Worm (Caenorhabditis elegans): ENCODE data around the gene srh-75.
A peak's percentile ranks its signal among the peaks of the same experiment; 100 is the strongest.

The srh-75 gene

DNA sequence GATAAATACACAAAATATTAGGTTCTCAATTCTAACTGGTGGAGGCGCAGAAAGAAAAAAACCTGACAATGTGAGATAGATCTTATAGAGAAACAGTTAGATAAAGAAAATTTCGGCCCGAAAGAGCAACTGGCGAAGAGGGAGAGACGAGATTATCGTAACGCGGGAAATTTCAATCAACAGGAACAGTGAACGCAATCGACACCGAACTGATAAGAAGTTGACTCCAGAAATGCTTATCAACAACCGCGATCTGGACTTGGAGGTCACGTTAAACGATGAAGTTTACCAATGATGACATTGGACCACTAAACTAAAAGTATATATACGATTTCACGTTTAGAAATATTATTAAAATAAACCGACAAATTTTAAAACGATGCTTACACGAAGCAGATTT is 19.5 kb upstream of the srh-75 start (continued):
- TF ChIP-seq cebp-2 (GFP tag; IDR thresholded peaks at IDR 0.05) (peak; percentile 92), rec-8 (tag; optimal IDR thresholded peaks at IDR 0.05) (peak in 1 of 2 experiments; percentile 2), attf-5 (GFP tag; optimal IDR thresholded peaks at IDR 0.05) (no peak), unc-130 (GFP tag; optimal IDR thresholded peaks at IDR 0.05) (peak; percentile 64), dpl-1 (GFP tag; optimal IDR thresholded peaks at IDR 0.05) (no peak), hlh-26 (GFP tag; conservative IDR thresholded peaks at IDR 0.05) (no peak), cebp-1 (GFP tag; IDR thresholded peaks at IDR 0.05) (no peak), cebp-1 (tag; optimal IDR thresholded peaks at IDR 0.05) (peak; percentile 40), lir-1 (GFP tag; conservative IDR thresholded peaks at IDR 0.05) (no peak), chd-7 (tag; optimal IDR thresholded peaks at IDR 0.05) (peak; percentile 66), ztf-18 (tag; optimal IDR thresholded peaks at IDR 0.05) (no peak), nhr-179 (tag; optimal IDR thresholded peaks at IDR 0.05) (peak; percentile 2), nhr-120 (GFP tag; IDR thresholded peaks at IDR 0.05) (0 out of 2 replicates have a peak, but pooled peaks have one; percentile 32), B0261.1 (tag; optimal IDR thresholded peaks at IDR 0.05) (no peak), xnd-1 (tag; optimal IDR thresholded peaks at IDR 0.05) (peak; percentile 9), bed-1 (GFP tag; IDR thresholded peaks at IDR 0.05) (0 out of 2 replicates have a peak, but pooled peaks have one; percentile 74), snpc-1.1 (tag; optimal IDR thresholded peaks at IDR 0.05; ENCODE audit: insufficient read depth) (no peak), sdz-38 (tag; optimal IDR thresholded peaks at IDR 0.05) (no peak), ztf-26 (tag; optimal IDR thresholded peaks at IDR 0.05) (no peak), snpc-4 (GFP tag; optimal IDR thresholded peaks at IDR 0.05) (peak; percentile 28), snpc-4 (tag; optimal IDR thresholded peaks at IDR 0.05) (peak in 3 of 4 experiments; percentile 50 to 52 (median 50)), somi-1 (GFP tag; optimal IDR thresholded peaks at IDR 0.05) (peak; percentile 12), ceh-100 (GFP tag; IDR thresholded peaks at IDR 0.05) (peak; percentile 71), F33H1.4 (GFP tag; IDR thresholded peaks at IDR 0.05) (peak; percentile 24), fkh-3 (tag; optimal IDR thresholded peaks at IDR 0.05) (no peak), attf-3 (GFP tag; conservative IDR thresholded peaks at IDR 0.05) (no peak), repo-1 (tag; optimal IDR thresholded peaks at IDR 0.05) (peak; percentile 64), dox-1 (GFP tag; IDR thresholded peaks at IDR 0.05) (peak; percentile 65), F55B11.4 (tag; optimal IDR thresholded peaks at IDR 0.05; ENCODE audit: borderline replicate concordance, insufficient read depth) (no peak), lsy-27 (tag; optimal IDR thresholded peaks at IDR 0.05; ENCODE audit: borderline replicate concordance, insufficient read depth) (no peak), lin-26 (GFP tag; IDR thresholded peaks at IDR 0.05) (peak; percentile 73; the same call in 1 of the 2 replicates), ekl-4 (GFP tag; IDR thresholded peaks at IDR 0.05) (peak; percentile 95), F52B5.7 (tag; optimal IDR thresholded peaks at IDR 0.05) (peak; percentile 88), atf-7 (tag; optimal IDR thresholded peaks at IDR 0.05) (peak; percentile 70), efl-1 (GFP tag; optimal IDR thresholded peaks at IDR 0.05) (no peak), die-1 (tag; optimal IDR thresholded peaks at IDR 0.05) (peak; percentile 67), gei-17 (GFP tag; optimal IDR thresholded peaks at IDR 0.05) (no peak), nhr-27 (tag; optimal IDR thresholded peaks at IDR 0.05) (no peak), F49E8.2 (tag; optimal IDR thresholded peaks at IDR 0.05; ENCODE audit: insufficient read depth) (peak; percentile 96), ztf-3 (GFP tag; optimal IDR thresholded peaks at IDR 0.05) (no peak), mes-4 (tag; optimal IDR thresholded peaks at IDR 0.05) (no peak), C17E4.6 (GFP tag; IDR thresholded peaks at IDR 0.05) (peak; percentile 57), rpc-1 (optimal IDR thresholded peaks at IDR 0.05) (no peak), rpc-1 (tag; optimal IDR thresholded peaks at IDR 0.05) (no peak), aptf-3 (GFP tag; IDR thresholded peaks at IDR 0.05) (peak; percentile 90), Y53F4B.3 (GFP tag; IDR thresholded peaks at IDR 0.05) (no peak), pbrm-1 (GFP tag; IDR thresholded peaks at IDR 0.05) (peak; percentile 79), F57A8.1 (GFP tag; optimal IDR thresholded peaks at IDR 0.05) (no peak), zim-3 (tag; optimal IDR thresholded peaks at IDR 0.05) (peak; percentile 47)
